Worm (Caenorhabditis elegans): ENCODE results near the gene penr-1.
A peak's percentile ranks its signal among the peaks of the same experiment; 100 is the strongest.

Gene penr-1

ce11 chrV:5301226-5301625 lies 31.9 kb downstream of the penr-1 start:
- TF ChIP-seq aha-1 (tag), result peak; percentile 73
- TF ChIP-seq fkh-10 (GFP tag; optimal IDR thresholded peaks at IDR 0.05), result no peak
- TF ChIP-seq snpc-1.2 (GFP tag; IDR thresholded peaks at IDR 0.05), result no peak

- no peak for TF ChIP-seq ceh-20 (GFP tag; IDR thresholded peaks at IDR 0.05)
- no peak for TF ChIP-seq snpc-4 (tag; optimal IDR thresholded peaks at IDR 0.05)
- TF ChIP-seq nhr-102 (tag; optimal IDR thresholded peaks at IDR 0.05), result no peak
- TF ChIP-seq sdz-12 (GFP tag; optimal IDR thresholded peaks at IDR 0.05), result no peak
- no peak for TF ChIP-seq set-16 (GFP tag; IDR thresholded peaks at IDR 0.05)
- TF ChIP-seq nhr-25 (tag; optimal IDR thresholded peaks at IDR 0.05; ENCODE audit: borderline replicate concordance, insufficient read depth), result no peak
- TF ChIP-seq F49E8.2 (tag; optimal IDR thresholded peaks at IDR 0.05; ENCODE audit: borderline replicate concordance), result no peak
- TF ChIP-seq nhr-237 (tag; optimal IDR thresholded peaks at IDR 0.05), result no peak
- no peak for TF ChIP-seq zag-1 (tag; optimal IDR thresholded peaks at IDR 0.05)
These were observed 34.1 kb downstream of the penr-1 start, which contains the start of gene ncx-2 for ce11 chrV:5303389-5303788. TSS of gene ncx-2 (plus strand) at chrV:5303689.

- TF ChIP-seq daf-12 (tag; optimal IDR thresholded peaks at IDR 0.05) (no peak), nhr-76 (tag; optimal IDR thresholded peaks at IDR 0.05) (no peak)
These were observed 35.1 kb downstream of the penr-1 start for ce11 chrV:5304366-5304765.

- TF ChIP-seq ama-1 (optimal IDR thresholded peaks at IDR 0.05) (no peak), nhr-237 (tag; optimal IDR thresholded peaks at IDR 0.05) (no peak), mes-2 (tag; optimal IDR thresholded peaks at IDR 0.05; ENCODE audit: poor library complexity, severe bottlenecking) (no peak)
These were observed 42.4 kb downstream of the penr-1 start, which contains the start of gene C10G8.4 for ce11 chrV:5311635-5312034. TSS of gene C10G8.4 (plus strand) at chrV:5311935.

ce11 chrV:5312453-5312852 lies 43.2 kb downstream of the penr-1 start, which contains the start of gene C10G8.3:
TSS of gene C10G8.3 (plus strand) at chrV:5312753.
- no peak for TF ChIP-seq ZK546.5 (tag; optimal IDR thresholded peaks at IDR 0.05)
- TF ChIP-seq tra-1 (GFP tag; IDR thresholded peaks at IDR 0.05), result no peak
- peak in 1 of 2 experiments; percentile 45 for TF ChIP-seq unc-62 (GFP tag; optimal IDR thresholded peaks at IDR 0.05 in 1 of 2)
- TF ChIP-seq unc-62 (tag; optimal IDR thresholded peaks at IDR 0.05), result no peak

- no peak for TF ChIP-seq gei-8 (GFP tag; optimal IDR thresholded peaks at IDR 0.05)
- TF ChIP-seq dmd-9 (GFP tag; IDR thresholded peaks at IDR 0.05), result no peak
- TF ChIP-seq unc-62 (GFP tag; optimal IDR thresholded peaks at IDR 0.05 in 1 of 2), result peak in 1 of 2 experiments; percentile 50
- TF ChIP-seq unc-62 (tag; optimal IDR thresholded peaks at IDR 0.05), result no peak
These were observed 44.8 kb downstream of the penr-1 start, which contains the start of gene C10G8.2 for ce11 chrV:5314104-5314503. TSS of gene C10G8.2 (plus strand) at chrV:5314404.

- TF ChIP-seq unc-62 (GFP tag; optimal IDR thresholded peaks at IDR 0.05 in 1 of 2) (peak in 1 of 2 experiments; percentile 97), unc-62 (tag; optimal IDR thresholded peaks at IDR 0.05) (no peak), lim-7 (GFP tag; IDR thresholded peaks at IDR 0.05) (no peak)
These were observed 49.1 kb downstream of the penr-1 start for ce11 chrV:5318349-5318748.

- TF ChIP-seq snpc-4 (tag; optimal IDR thresholded peaks at IDR 0.05) (no peak), set-16 (GFP tag; IDR thresholded peaks at IDR 0.05) (peak; percentile 42; the same call in 1 of the 2 replicates), dmd-6 (GFP tag; IDR thresholded peaks at IDR 0.05) (no peak)
These were observed 50.2 kb downstream of the penr-1 start, which contains the start of gene ceh-34 for ce11 chrV:5319477-5319876. TSS of gene ceh-34 (minus strand) at chrV:5319577.

Measured in whole organism, L4 larva.